Worm (Caenorhabditis elegans): ENCODE data around the gene C31H1.2.

Gene C31H1.2

DNA sequence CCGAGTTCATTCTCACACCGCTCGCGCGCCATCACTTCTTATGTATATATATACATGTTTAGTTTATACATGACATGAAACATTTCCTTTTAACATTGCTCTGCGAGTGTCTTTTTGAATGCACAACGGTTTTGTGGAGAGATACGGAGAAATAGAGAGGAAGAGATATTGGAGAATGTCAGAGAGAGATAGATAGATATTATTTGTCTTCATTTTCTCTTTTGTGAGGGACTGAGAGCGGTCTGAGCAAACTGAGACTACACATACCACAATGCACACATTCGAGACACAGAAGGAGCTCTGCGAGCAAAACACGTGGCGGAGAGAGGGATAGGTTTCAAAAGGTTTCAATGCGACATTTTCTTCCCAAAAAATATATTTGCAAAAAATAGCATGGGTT lies 37.8 kb upstream of the C31H1.2 start:
- no peak for TF ChIP-seq gmeb-2 (tag; optimal IDR thresholded peaks at IDR 0.05)
- TF ChIP-seq ceh-24 (tag; optimal IDR thresholded peaks at IDR 0.05), result no peak
- no peak for TF ChIP-seq ceh-9 (tag; optimal IDR thresholded peaks at IDR 0.05)
- peak; percentile 3 for TF ChIP-seq hlh-30 (tag; optimal IDR thresholded peaks at IDR 0.05; ENCODE audit: insufficient read depth)
- TF ChIP-seq unc-86 (tag; optimal IDR thresholded peaks at IDR 0.05), result no peak
- peak; percentile 27 for TF ChIP-seq ceh-34 (tag; optimal IDR thresholded peaks at IDR 0.05)
- TF ChIP-seq ceh-14 (tag; optimal IDR thresholded peaks at IDR 0.05), result peak; percentile 17
- peak; percentile 42 for TF ChIP-seq dve-1 (tag; optimal IDR thresholded peaks at IDR 0.05)
- peak; percentile 50 for TF ChIP-seq T23F11.4 (GFP tag; optimal IDR thresholded peaks at IDR 0.05)
- TF ChIP-seq ceh-31 (tag; optimal IDR thresholded peaks at IDR 0.05), result no peak
- TF ChIP-seq tbx-2 (tag; optimal IDR thresholded peaks at IDR 0.05), result peak; percentile 15
- no peak for TF ChIP-seq F13H6.1 (tag; optimal IDR thresholded peaks at IDR 0.05)
- TF ChIP-seq dmd-4 (tag; optimal IDR thresholded peaks at IDR 0.05; ENCODE audit: borderline replicate concordance), result no peak
- TF ChIP-seq ceh-18 (tag; optimal IDR thresholded peaks at IDR 0.05), result peak; percentile 74
- TF ChIP-seq pha-2 (tag; optimal IDR thresholded peaks at IDR 0.05), result peak; percentile 45

DNA sequence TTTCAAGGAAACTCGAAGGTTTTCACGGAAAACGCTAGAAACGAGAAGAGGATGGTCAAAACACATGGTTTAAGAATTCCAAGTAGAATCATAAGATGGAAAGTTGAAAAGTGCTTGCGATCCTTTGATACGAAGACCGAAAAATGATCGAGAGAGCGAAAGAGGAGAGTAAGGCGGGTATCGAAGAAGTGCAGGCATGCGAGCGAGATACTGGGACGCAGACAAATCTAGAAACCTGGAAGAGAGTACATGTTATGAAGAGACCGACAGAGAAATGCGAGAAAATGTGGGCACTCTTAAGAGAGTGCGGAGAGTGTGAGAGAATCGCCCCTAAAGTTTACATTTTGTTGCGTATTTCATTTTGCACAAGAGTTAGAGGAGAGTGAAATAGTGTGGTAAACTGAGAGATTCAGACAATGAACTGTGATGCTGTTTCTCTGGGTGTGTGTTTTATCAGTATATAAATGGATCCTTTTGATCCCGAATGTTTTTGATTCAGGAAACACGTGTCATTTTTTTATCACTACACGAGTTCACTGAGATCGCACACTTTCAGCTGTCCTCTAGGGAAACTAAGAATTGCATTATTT lies 37.0 kb upstream of the C31H1.2 start:
- TF ChIP-seq ceh-45 (GFP tag; IDR thresholded peaks at IDR 0.05) (no peak), ceh-30 (tag; optimal IDR thresholded peaks at IDR 0.05) (no peak), syd-9 (tag; optimal IDR thresholded peaks at IDR 0.05) (no peak), pha-2 (tag; optimal IDR thresholded peaks at IDR 0.05) (no peak), tbx-7 (tag; optimal IDR thresholded peaks at IDR 0.05) (no peak), sdc-2 (tag; optimal IDR thresholded peaks at IDR 0.05) (no peak), madf-2 (tag; optimal IDR thresholded peaks at IDR 0.05) (no peak), hlh-6 (tag; optimal IDR thresholded peaks at IDR 0.05) (no peak), fkh-6 (tag; optimal IDR thresholded peaks at IDR 0.05) (no peak), hlh-30 (tag; optimal IDR thresholded peaks at IDR 0.05; ENCODE audit: insufficient read depth) (no peak), ceh-34 (tag; optimal IDR thresholded peaks at IDR 0.05) (peak; percentile 77), npax-4 (tag; optimal IDR thresholded peaks at IDR 0.05) (no peak), ets-4 (tag; optimal IDR thresholded peaks at IDR 0.05) (peak; percentile 9), nfya-1 (tag; optimal IDR thresholded peaks at IDR 0.05) (peak; percentile 79), nhr-232 (tag; optimal IDR thresholded peaks at IDR 0.05) (no peak), ztf-16 (tag; optimal IDR thresholded peaks at IDR 0.05) (no peak), pax-1 (tag; optimal IDR thresholded peaks at IDR 0.05) (peak; percentile 14), rnt-1 (tag; optimal IDR thresholded peaks at IDR 0.05) (no peak), dve-1 (tag; optimal IDR thresholded peaks at IDR 0.05) (no peak), che-1 (tag; optimal IDR thresholded peaks at IDR 0.05) (no peak), gmeb-2 (tag; optimal IDR thresholded peaks at IDR 0.05) (no peak), ceh-22 (tag; optimal IDR thresholded peaks at IDR 0.05) (peak; percentile 43), ceh-2 (tag; optimal IDR thresholded peaks at IDR 0.05) (no peak), C38D4.7 (GFP tag; optimal IDR thresholded peaks at IDR 0.05) (no peak), ceh-14 (tag; optimal IDR thresholded peaks at IDR 0.05) (no peak), ahr-1 (tag; optimal IDR thresholded peaks at IDR 0.05) (no peak), elt-2 (tag; optimal IDR thresholded peaks at IDR 0.05) (no peak), ceh-48 (tag; optimal IDR thresholded peaks at IDR 0.05) (no peak), tbx-2 (tag; optimal IDR thresholded peaks at IDR 0.05) (peak; percentile 52), ceh-9 (tag; optimal IDR thresholded peaks at IDR 0.05) (no peak), elt-4 (tag; optimal IDR thresholded peaks at IDR 0.05) (no peak), K09A11.1 (tag; optimal IDR thresholded peaks at IDR 0.05; ENCODE audit: insufficient read depth) (no peak), hlh-15 (tag; optimal IDR thresholded peaks at IDR 0.05) (no peak), fkh-10 (GFP tag; optimal IDR thresholded peaks at IDR 0.05) (no peak), C08G9.2 (tag; optimal IDR thresholded peaks at IDR 0.05) (peak; percentile 44), T23F11.4 (GFP tag; optimal IDR thresholded peaks at IDR 0.05) (no peak), ama-1 (optimal IDR thresholded peaks at IDR 0.05) (no peak), lim-6 (tag; optimal IDR thresholded peaks at IDR 0.05) (no peak), mec-3 (tag; optimal IDR thresholded peaks at IDR 0.05; ENCODE audit: borderline replicate concordance) (no peak), sox-4 (tag; optimal IDR thresholded peaks at IDR 0.05) (no peak), hlh-13 (GFP tag; optimal IDR thresholded peaks at IDR 0.05) (no peak), pqm-1 (tag; optimal IDR thresholded peaks at IDR 0.05) (peak; percentile 0), sox-2 (GFP tag; IDR thresholded peaks at IDR 0.05) (no peak), eyg-1 (tag; optimal IDR thresholded peaks at IDR 0.05) (no peak)

All from whole organism, late embryonic.